Worm (Caenorhabditis elegans) whole organism, L4 larva: ENCODE measurements around the gene cyc-2.2.
A peak's percentile ranks its signal among the peaks of the same experiment; 100 is the strongest.

ENCODE experiments used
- F10B5.3 ChIP-seq: sonication (generic microtip); optimal IDR thresholded peaks from 2 replicates; lab custom pipeline; 2016; ENCODE audit warnings: mild to moderate bottlenecking, missing genetic modification characterization, missing compliant biosample characterization
- F26F4.8 ChIP-seq: fragments of 200-800 bp; sonication (Bioruptor generic); conservative IDR thresholded peaks from 2 replicates; pipeline ENCODE4 v1.3.6; 2022; ENCODE audit warnings: missing genetic modification characterization, missing compliant biosample characterization
- F37D6.2 ChIP-seq: sonication (generic microtip); optimal IDR thresholded peaks from 2 replicates; lab custom pipeline; 2016; ENCODE audit warnings: mild to moderate bottlenecking, missing genetic modification characterization, missing compliant biosample characterization
- T20F7.1 ChIP-seq: fragments of 200-800 bp; sonication (Bioruptor generic); optimal IDR thresholded peaks from 2 replicates; lab custom pipeline; 2018; ENCODE audit warnings: mild to moderate bottlenecking, missing genetic modification characterization, missing compliant biosample characterization
- Y48G9A.11 ChIP-seq: fragments of 200-800 bp; sonication (Bioruptor generic); IDR thresholded peaks from 2 replicates; pipeline ENCODE4 v1.3.6; 2022; ENCODE audit warnings: missing genetic modification reagents, missing genetic modification characterization, missing compliant biosample characterization
- Y5F2A.4 ChIP-seq: fragments of 200-800 bp; sonication (Bioruptor generic); optimal IDR thresholded peaks from 2 replicates; lab custom pipeline; 2018; ENCODE audit warnings: mild to moderate bottlenecking, missing genetic modification characterization, missing compliant biosample characterization
- aha-1 ChIP-seq: fragments of 150-350 bp; peaks from one replicate; lab custom pipeline; 2014; ENCODE audit warnings: missing biosample characterization, missing genetic modification characterization
- ama-1 ChIP-seq: fragments of 150-350 bp; optimal IDR thresholded peaks from 2 replicates; lab custom pipeline; 2014; ENCODE audit warnings: inconsistent platforms, mixed read lengths
- ceh-82 ChIP-seq: sonication (generic microtip); optimal IDR thresholded peaks from 2 replicates; lab custom pipeline; 2017; ENCODE audit warnings: missing biosample characterization, missing genetic modification characterization
- cey-2 ChIP-seq: sonication (generic microtip); optimal IDR thresholded peaks from 3 replicates; lab custom pipeline; 2017; ENCODE audit warnings: missing genetic modification characterization, mild to moderate bottlenecking, missing compliant biosample characterization, antibody characterized with exemption, borderline replicate concordance; ENCODE audit not compliant: insufficient read depth
- ctbp-1 ChIP-seq: fragments of 200-800 bp; sonication (Bioruptor generic); IDR thresholded peaks from 2 replicates; pipeline ENCODE4 v1.3.6; 2022; ENCODE audit warnings: missing genetic modification reagents, missing genetic modification characterization, missing compliant biosample characterization
- hif-1 ChIP-seq, 2 experiments: sonication (generic microtip); optimal IDR thresholded peaks; 2 replicates each; lab custom pipeline; 2016 to 2017; ENCODE audit warnings: missing compliant biosample characterization in 2 of 2, missing genetic modification characterization in 2 of 2, missing genetic modification reagents in 2 of 2, missing genotype in 2 of 2, mild to moderate bottlenecking in 1 of 2
- hlh-30 ChIP-seq: sonication (generic microtip); optimal IDR thresholded peaks from 2 replicates; lab custom pipeline; 2017; ENCODE audit warnings: antibody characterized with exemption, mild to moderate bottlenecking, missing genetic modification characterization, missing compliant biosample characterization; ENCODE audit not compliant: insufficient read depth
- lin-1 ChIP-seq: fragments of 200-800 bp; sonication (Bioruptor generic); IDR thresholded peaks from 2 replicates; pipeline ENCODE4 v1.3.6; 2022; ENCODE audit warnings: missing genetic modification reagents, missing genetic modification characterization, missing compliant biosample characterization
- lin-13 ChIP-seq: fragments of 150-350 bp; optimal IDR thresholded peaks from 2 replicates; lab custom pipeline; 2014; ENCODE audit warnings: missing biosample characterization, missing genetic modification reagents, missing genetic modification characterization
- lin-15B ChIP-seq: fragments of 150-350 bp; sonication (generic microtip); optimal IDR thresholded peaks from 3 replicates; lab custom pipeline; 2014; ENCODE audit warnings: missing biosample characterization, missing genetic modification characterization
- lin-29 ChIP-seq: fragments of 200-800 bp; sonication (Bioruptor generic); IDR thresholded peaks from 2 replicates; pipeline ENCODE4 v1.3.6; 2022; ENCODE audit warnings: missing genetic modification reagents, missing genetic modification characterization, missing compliant biosample characterization
- lin-38 ChIP-seq: fragments of 200-800 bp; sonication (Bioruptor generic); IDR thresholded peaks from 2 replicates; pipeline ENCODE4 v1.3.6; 2022; ENCODE audit warnings: missing genetic modification reagents, missing genetic modification characterization, missing compliant biosample characterization
- lir-3 ChIP-seq: sonication (generic microtip); optimal IDR thresholded peaks from 2 replicates; lab custom pipeline; 2016; ENCODE audit warnings: mild to moderate bottlenecking, missing genetic modification characterization, missing compliant biosample characterization
- lsy-2 ChIP-seq, 2 experiments: fragments of 150-350 bp in 1 of 2; sonication (generic microtip) in 1 of 2; optimal IDR thresholded peaks; 2 replicates each; lab custom pipeline; 2014 to 2017; ENCODE audit warnings: missing biosample characterization in 2 of 2, missing genetic modification characterization in 2 of 2
- madf-5 ChIP-seq, 2 experiments: fragments of 200-800 bp; sonication (Bioruptor generic); IDR thresholded peaks; 2 replicates each; pipeline ENCODE4 v1.3.6; 2022; ENCODE audit warnings: missing compliant biosample characterization in 2 of 2, missing genetic modification characterization in 2 of 2
- madf-9 ChIP-seq: fragments of 200-800 bp; sonication (Bioruptor generic); conservative IDR thresholded peaks from 2 replicates; pipeline ENCODE4 v1.3.6; 2022; ENCODE audit warnings: missing genetic modification reagents, missing genetic modification characterization, missing compliant biosample characterization
- mes-2 ChIP-seq: sonication (generic microtip); optimal IDR thresholded peaks from 2 replicates; lab custom pipeline; 2016; ENCODE audit warnings: missing genotype, mild to moderate bottlenecking, missing genetic modification characterization, missing compliant biosample characterization; ENCODE audit not compliant: poor library complexity, severe bottlenecking
- mxl-2 ChIP-seq: fragments of 200-800 bp; sonication (Bioruptor generic); conservative IDR thresholded peaks from 2 replicates; pipeline ENCODE4 v1.3.6; 2022; ENCODE audit warnings: missing genetic modification reagents, missing genetic modification characterization, missing compliant biosample characterization
- mxl-3 ChIP-seq: fragments of 200-800 bp; sonication (Bioruptor generic); optimal IDR thresholded peaks from 2 replicates; lab custom pipeline; 2018; ENCODE audit warnings: mild to moderate bottlenecking, missing genetic modification characterization, missing compliant biosample characterization
- nhr-11 ChIP-seq: fragments of 150-350 bp; optimal IDR thresholded peaks from 2 replicates; lab custom pipeline; 2014; ENCODE audit warnings: missing biosample characterization, missing genetic modification characterization
- nhr-111 ChIP-seq: fragments of 200-800 bp; sonication (Bioruptor generic); optimal IDR thresholded peaks from 2 replicates; lab custom pipeline; 2018; ENCODE audit warnings: mild to moderate bottlenecking, missing genetic modification characterization, missing compliant biosample characterization
- nhr-25 ChIP-seq: sonication (generic microtip); optimal IDR thresholded peaks from 2 replicates; lab custom pipeline; 2017; ENCODE audit warnings: missing genetic modification characterization, mild to moderate bottlenecking, missing compliant biosample characterization, antibody characterized with exemption, moderate library complexity, borderline replicate concordance; ENCODE audit not compliant: insufficient read depth
- nhr-28 ChIP-seq: fragments of 150-350 bp; optimal IDR thresholded peaks from 2 replicates; lab custom pipeline; 2014; ENCODE audit warnings: missing biosample characterization, missing genetic modification characterization
- nhr-42 ChIP-seq: fragments of 200-800 bp; sonication (Bioruptor generic); IDR thresholded peaks from 2 replicates; pipeline ENCODE4 v1.3.6; 2022; ENCODE audit warnings: missing genetic modification characterization, missing compliant biosample characterization
- nhr-48 ChIP-seq: sonication (generic microtip); optimal IDR thresholded peaks from 2 replicates; lab custom pipeline; 2016; ENCODE audit warnings: mild to moderate bottlenecking, missing genetic modification characterization, missing compliant biosample characterization
- nhr-6 ChIP-seq: fragments of 150-350 bp; optimal IDR thresholded peaks from 2 replicates; lab custom pipeline; 2014; ENCODE audit warnings: missing biosample characterization, missing genetic modification characterization
- pha-4 ChIP-seq, 2 experiments: fragments of 150-350 bp in 1 of 2; fragments of 200-800 bp in 1 of 2; sonication (Bioruptor generic) in 1 of 2; IDR thresholded peaks in 1 of 2; optimal IDR thresholded peaks in 1 of 2; 2 replicates each; pipeline versions ENCODE4 v1.3.6 to Lab custom; 2014 to 2022; ENCODE audit warnings: missing genetic modification characterization in 2 of 2, missing genetic modification reagents in 2 of 2, missing biosample characterization in 1 of 2, missing compliant biosample characterization in 1 of 2
- pqm-1 ChIP-seq: sonication (generic microtip); optimal IDR thresholded peaks from 2 replicates; lab custom pipeline; 2017; ENCODE audit warnings: missing biosample characterization, missing genetic modification characterization
- sdz-12 ChIP-seq: fragments of 200-800 bp; sonication (Bioruptor generic); optimal IDR thresholded peaks from 2 replicates; lab custom pipeline; 2018; ENCODE audit warnings: mild to moderate bottlenecking, missing genetic modification characterization, missing compliant biosample characterization
- set-16 ChIP-seq: fragments of 200-800 bp; sonication (Bioruptor generic); IDR thresholded peaks from 2 replicates; pipeline ENCODE4 v1.3.6; 2022; ENCODE audit warnings: missing genetic modification reagents, missing genetic modification characterization, missing compliant biosample characterization
- spr-3 ChIP-seq: fragments of 200-800 bp; sonication (Bioruptor generic); optimal IDR thresholded peaks from 2 replicates; lab custom pipeline; 2018; ENCODE audit warnings: mild to moderate bottlenecking, missing genetic modification characterization, missing compliant biosample characterization
- zfp-2 ChIP-seq: sonication (generic microtip); optimal IDR thresholded peaks from 2 replicates; lab custom pipeline; 2016; ENCODE audit warnings: mild to moderate bottlenecking, missing genetic modification characterization, missing compliant biosample characterization
- zfp-3 ChIP-seq: fragments of 200-800 bp; sonication (Bioruptor generic); conservative IDR thresholded peaks from 2 replicates; pipeline ENCODE4 v1.3.6; 2022; ENCODE audit warnings: missing genetic modification reagents, missing genetic modification characterization, missing compliant biosample characterization

cyc-2.2 gene

ce11 chrV:12649636-12650035 is 37.6 kb upstream of the cyc-2.2 start, which contains the start of gene lin-25:
TSS of gene lin-25 (plus strand) at chrV:12649925.
- TF ChIP-seq pqm-1 = peak; percentile 27
- TF ChIP-seq nhr-28 (tag; lab: Kevin White, UChicago) = peak; percentile 57
- peak in 1 of 2 experiments; percentile 54 for TF ChIP-seq lsy-2 (tag; optimal IDR thresholded peaks at IDR 0.05; lab: Kevin White, UChicago)
- no peak for TF ChIP-seq lin-1 (GFP tag; lab: Robert Waterston, UW)
- peak; percentile 36 for TF ChIP-seq nhr-6 (tag; lab: Kevin White, UChicago)
- no peak for TF ChIP-seq spr-3 (GFP tag; lab: Kevin White, UChicago)
- no peak for TF ChIP-seq sdz-12
- TF ChIP-seq ceh-82 = no peak
- TF ChIP-seq mxl-3 = peak; percentile 52

ce11 chrV:12649213-12649612 is 37.2 kb upstream of the cyc-2.2 start, which contains the start of gene gpa-9:
TSS of gene gpa-9 (minus strand) at chrV:12649313.
- no peak for TF ChIP-seq lin-15B (tag; lab: Kevin White, UChicago)
- no peak for TF ChIP-seq zfp-3 (GFP tag; lab: Robert Waterston, UW)
- no peak for TF ChIP-seq aha-1 (tag; lab: Kevin White, UChicago)
- TF ChIP-seq spr-3 (GFP tag; lab: Kevin White, UChicago) = no peak
- TF ChIP-seq hif-1 (tag; optimal IDR thresholded peaks at IDR 0.05; lab: Kevin White, UChicago) = no peak
- no peak for TF ChIP-seq ctbp-1 (GFP tag; lab: Robert Waterston, UW)
- TF ChIP-seq F10B5.3 = no peak
- no peak for TF ChIP-seq nhr-42 (GFP tag; lab: Robert Waterston, UW)
- TF ChIP-seq hlh-30 = no peak
- no peak for TF ChIP-seq T20F7.1 (GFP tag; lab: Kevin White, UChicago)
- no peak for TF ChIP-seq Y5F2A.4 (GFP tag; lab: Kevin White, UChicago)
- TF ChIP-seq lin-29 = no peak
- no peak for TF ChIP-seq madf-9 (GFP tag; lab: Robert Waterston, UW)
- TF ChIP-seq nhr-48 (tag; lab: Kevin White, UChicago) = no peak
- TF ChIP-seq, all 104 proteins: peak for 0

DNA sequence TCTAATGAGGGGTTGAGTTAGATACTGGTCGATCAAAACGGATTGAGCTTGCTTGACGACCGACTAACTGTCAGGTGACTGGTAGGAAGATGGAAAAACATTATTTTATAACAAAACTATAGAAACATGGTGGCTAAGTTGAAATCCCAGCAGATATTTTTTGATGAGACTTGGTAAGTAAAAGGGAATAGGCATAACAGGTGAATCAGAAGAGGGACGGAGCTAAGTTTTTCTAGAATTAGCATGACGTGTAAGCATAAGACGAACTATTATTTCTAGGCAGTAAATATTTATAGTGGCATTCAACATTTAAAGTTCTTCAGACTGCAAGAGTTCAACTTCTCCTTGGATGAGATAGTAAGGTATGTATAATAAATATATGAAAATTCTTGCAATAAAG is 32.5 kb upstream of the cyc-2.2 start, which contains the start of gene F56H9.8:
F56H9.8 (plus strand) TSS at position 301 of the 400 bp plus-strand sequence.
- no peak for TF ChIP-seq mes-2 (tag; lab: Kevin White, UChicago)
- TF ChIP-seq nhr-111 (GFP tag; lab: Kevin White, UChicago) = no peak
- TF ChIP-seq F37D6.2 (tag; lab: Kevin White, UChicago) = no peak
- no peak for TF ChIP-seq set-16 (GFP tag; lab: Robert Waterston, UW)
- TF ChIP-seq mxl-2 (GFP tag; lab: Robert Waterston, UW) = no peak
- no peak for TF ChIP-seq madf-5 (GFP tag; IDR thresholded peaks at IDR 0.05; lab: Robert Waterston, UW)
- no peak for TF ChIP-seq nhr-25 (tag; lab: Kevin White, UChicago)
- no peak for TF ChIP-seq F26F4.8 (GFP tag; lab: Robert Waterston, UW)
- no peak for TF ChIP-seq pha-4 (GFP tag; IDR thresholded peaks at IDR 0.05; lab: Robert Waterston, UW)
- TF ChIP-seq pha-4 (tag; optimal IDR thresholded peaks at IDR 0.05; lab: Kevin White, UChicago) = no peak
- TF ChIP-seq cey-2 = no peak
- no peak for TF ChIP-seq pqm-1
- no peak for TF ChIP-seq nhr-11 (tag; lab: Kevin White, UChicago)
- no peak for TF ChIP-seq ama-1
- no peak for TF ChIP-seq lir-3 (tag; lab: Kevin White, UChicago)
- no peak for TF ChIP-seq Y48G9A.11 (GFP tag; lab: Robert Waterston, UW)
- no peak for TF ChIP-seq lin-29
- no peak for TF ChIP-seq lin-38
- no peak for TF ChIP-seq lin-13 (GFP tag; lab: Kevin White, UChicago)
- no peak for TF ChIP-seq zfp-2 (tag; lab: Kevin White, UChicago)
